Worm (Caenorhabditis elegans) whole organism, L3 larva: Measurements from ENCODE around the gene nhr-155.

Experiments
- aly-2 ChIP-seq: fragments of 150-350 bp; optimal IDR thresholded peaks from 2 replicates; lab custom pipeline; 2014; ENCODE audit warnings: missing biosample characterization, missing genetic modification characterization
- ama-1 ChIP-seq: fragments of 150-350 bp; optimal IDR thresholded peaks from 2 replicates; lab custom pipeline; 2018
- daf-12 ChIP-seq: fragments of 150-350 bp; optimal IDR thresholded peaks from 2 replicates; lab custom pipeline; 2014; ENCODE audit warnings: missing biosample characterization, missing genetic modification reagents, missing genetic modification characterization
- fos-1 ChIP-seq: fragments of 150-350 bp; optimal IDR thresholded peaks from 2 replicates; lab custom pipeline; 2014; ENCODE audit warnings: missing biosample characterization, missing genetic modification characterization
- mdl-1 ChIP-seq: fragments of 150-350 bp; optimal IDR thresholded peaks from 2 replicates; lab custom pipeline; 2014; ENCODE audit warnings: missing biosample characterization, missing genetic modification characterization
- nfya-1 ChIP-seq: sonication (generic microtip); optimal IDR thresholded peaks from 2 replicates; lab custom pipeline; 2017; ENCODE audit warnings: missing genetic modification characterization, mild to moderate bottlenecking, missing compliant biosample characterization, antibody characterized with exemption, moderate library complexity; ENCODE audit not compliant: insufficient read depth
- nhr-11 ChIP-seq: fragments of 150-350 bp; optimal IDR thresholded peaks from 2 replicates; lab custom pipeline; 2014; ENCODE audit warnings: missing biosample characterization, missing genetic modification characterization
- nhr-237 ChIP-seq: fragments of 150-350 bp; optimal IDR thresholded peaks from 2 replicates; lab custom pipeline; 2014; ENCODE audit warnings: missing biosample characterization, missing genetic modification characterization
- nhr-28 ChIP-seq: fragments of 150-350 bp; optimal IDR thresholded peaks from 2 replicates; lab custom pipeline; 2014; ENCODE audit warnings: missing biosample characterization, missing genetic modification characterization
- nhr-77 ChIP-seq: fragments of 150-350 bp; optimal IDR thresholded peaks from 2 replicates; lab custom pipeline; 2014; ENCODE audit warnings: missing biosample characterization, missing genetic modification characterization
- sea-2 ChIP-seq: fragments of 150-350 bp; sonication (generic microtip); optimal IDR thresholded peaks from 4 replicates; lab custom pipeline; 2014; ENCODE audit warnings: missing biosample characterization, missing genetic modification reagents, missing genetic modification characterization
- unc-62 ChIP-seq: fragments of 150-350 bp; sonication (generic microtip); optimal IDR thresholded peaks from 4 replicates; lab custom pipeline; 2014; ENCODE audit warnings: missing biosample characterization, missing genetic modification reagents, missing genetic modification characterization
- ztf-11 ChIP-seq: fragments of 150-350 bp; optimal IDR thresholded peaks from 2 replicates; lab custom pipeline; 2014; ENCODE audit warnings: missing biosample characterization, missing genetic modification characterization

DNA sequence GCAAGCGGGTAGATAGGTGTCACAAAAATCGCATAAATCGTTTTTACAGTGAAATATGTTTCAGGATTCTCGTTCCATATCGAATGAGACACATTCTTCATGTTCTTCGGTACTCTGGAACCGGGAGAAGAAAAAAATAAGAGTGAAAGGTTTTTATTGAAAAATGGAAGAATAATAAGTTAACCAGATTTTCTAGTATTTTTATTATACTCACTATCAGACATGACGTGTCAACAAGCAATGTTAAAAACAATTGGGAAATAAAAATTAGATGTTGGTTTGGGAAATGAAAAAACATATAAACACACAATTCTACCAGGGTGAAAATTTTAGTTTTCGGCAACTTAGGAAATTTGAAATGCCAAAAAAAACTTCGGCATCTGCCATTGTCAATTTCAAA lies 26.8 kb upstream of the nhr-155 start, which contains the start of gene srh-37:
- no peak for TF ChIP-seq sea-2 (GFP tag; lab: Kevin White, UChicago)
- no peak for TF ChIP-seq fos-1
- no peak for TF ChIP-seq ztf-11 (tag; lab: Kevin White, UChicago)
- TF ChIP-seq mdl-1 (tag; lab: Kevin White, UChicago) = no peak
- no peak for TF ChIP-seq nhr-77 (tag; lab: Kevin White, UChicago)
- no peak for TF ChIP-seq nhr-11 (tag; lab: Kevin White, UChicago)
- no peak for TF ChIP-seq unc-62 (GFP tag; lab: Kevin White, UChicago)
- TF ChIP-seq daf-12 (tag; lab: Kevin White, UChicago) = no peak
- TF ChIP-seq nhr-237 (tag; lab: Kevin White, UChicago) = no peak
- no peak for TF ChIP-seq ama-1 (lab: Kevin White, UChicago)
- TF ChIP-seq aly-2 (tag; lab: Kevin White, UChicago) = no peak
- TF ChIP-seq nfya-1 (tag; lab: Kevin White, UChicago) = no peak
- no peak for TF ChIP-seq nhr-28
